Fruit fly (Drosophila melanogaster) whole organism, embryonic: ENCODE results near the gene Cypl.

Experiments used
- Antp ChIP-seq: fragments of 200-800 bp; sonication (Bioruptor generic); optimal IDR thresholded peaks from 3 replicates; lab custom pipeline; 2016; ENCODE audit warnings: missing biosample characterization, missing genetic modification characterization
- CG10565 ChIP-seq: fragments of 200-800 bp; sonication (Bioruptor generic); optimal IDR thresholded peaks from 3 replicates; lab custom pipeline; 2016; ENCODE audit warnings: missing biosample characterization, mild to moderate bottlenecking, missing genetic modification characterization
- CG11504 ChIP-seq: fragments of 200-800 bp; sonication (Bioruptor generic); optimal IDR thresholded peaks from 3 replicates; lab custom pipeline; 2019; ENCODE audit warnings: missing biosample characterization, mild to moderate bottlenecking, missing genetic modification characterization, moderate library complexity
- CG12391 ChIP-seq: fragments of 200-800 bp; sonication (Bioruptor generic); optimal IDR thresholded peaks from 3 replicates; lab custom pipeline; 2018; ENCODE audit warnings: missing biosample characterization, mild to moderate bottlenecking, missing genetic modification characterization, moderate library complexity
- CG12769 ChIP-seq: fragments of 200-800 bp; sonication (Bioruptor generic); optimal IDR thresholded peaks from 2 replicates; lab custom pipeline; 2019; ENCODE audit warnings: missing biosample characterization, mild to moderate bottlenecking, missing genetic modification characterization, moderate library complexity
- CG13624 ChIP-seq: fragments of 200-800 bp; sonication (Bioruptor generic); optimal IDR thresholded peaks from 2 replicates; lab custom pipeline; 2016; ENCODE audit warnings: missing biosample characterization, missing genetic modification characterization
- CG13775 ChIP-seq: fragments of 200-800 bp; sonication (Bioruptor generic); optimal IDR thresholded peaks from 3 replicates; lab custom pipeline; 2017; ENCODE audit warnings: missing biosample characterization, mild to moderate bottlenecking, missing genetic modification characterization
- CG15601 ChIP-seq: fragments of 200-800 bp; sonication (Bioruptor generic); optimal IDR thresholded peaks from 3 replicates; lab custom pipeline; 2019; ENCODE audit warnings: missing biosample characterization, mild to moderate bottlenecking, missing genetic modification characterization, moderate library complexity
- CG1647 ChIP-seq: fragments of 200-800 bp; sonication (Bioruptor generic); optimal IDR thresholded peaks from 3 replicates; lab custom pipeline; 2016; ENCODE audit warnings: missing biosample characterization, missing genetic modification characterization
- CG16813 ChIP-seq: fragments of 200-800 bp; sonication (Bioruptor generic); IDR thresholded peaks from 3 replicates; pipeline ENCODE4 v1.3.6; 2022; ENCODE audit warnings: missing biosample characterization, missing genetic modification characterization; ENCODE audit not compliant: partially characterized antibody
- CG16815 ChIP-seq: fragments of 200-800 bp; sonication (Bioruptor generic); optimal IDR thresholded peaks from 3 replicates; lab custom pipeline; 2017; ENCODE audit warnings: missing biosample characterization, mild to moderate bottlenecking, missing genetic modification characterization
- CG17361 ChIP-seq: fragments of 200-800 bp; sonication (Bioruptor generic); IDR thresholded peaks from 3 replicates; pipeline ENCODE4 v1.3.6; 2022; ENCODE audit warnings: missing biosample characterization, missing genetic modification characterization
- CG2116 ChIP-seq: fragments of 200-800 bp; sonication (Bioruptor generic); optimal IDR thresholded peaks from 3 replicates; lab custom pipeline; 2018; ENCODE audit warnings: missing biosample characterization, mild to moderate bottlenecking, missing genetic modification characterization
- CG2120 ChIP-seq: fragments of 200-800 bp; sonication (Bioruptor generic); optimal IDR thresholded peaks from 3 replicates; lab custom pipeline; 2016; ENCODE audit warnings: missing biosample characterization, missing genetic modification characterization
- CG2678 ChIP-seq: fragments of 200-800 bp; sonication (Bioruptor generic); optimal IDR thresholded peaks from 3 replicates; lab custom pipeline; 2019; ENCODE audit warnings: missing biosample characterization, mild to moderate bottlenecking, missing genetic modification characterization, moderate library complexity
- CG30431 ChIP-seq: fragments of 200-800 bp; sonication (Bioruptor generic); optimal IDR thresholded peaks from 2 replicates; lab custom pipeline; 2017; ENCODE audit warnings: missing biosample characterization, missing genetic modification characterization
- CG31441 ChIP-seq: fragments of 200-800 bp; sonication (Bioruptor generic); IDR thresholded peaks from 2 replicates; pipeline ENCODE4 v1.3.6; 2022; ENCODE audit warnings: missing biosample characterization, missing genetic modification characterization
- CG34376 ChIP-seq: fragments of 200-800 bp; sonication (Bioruptor generic); optimal IDR thresholded peaks from 2 replicates; lab custom pipeline; 2018; ENCODE audit warnings: missing biosample characterization, mild to moderate bottlenecking, missing genetic modification characterization
- CG3995 ChIP-seq: fragments of 200-800 bp; sonication (Bioruptor generic); optimal IDR thresholded peaks from 3 replicates; lab custom pipeline; 2016; ENCODE audit warnings: missing biosample characterization, missing genetic modification characterization
- CG4617 ChIP-seq: fragments of 200-800 bp; sonication (Bioruptor generic); optimal IDR thresholded peaks from 3 replicates; lab custom pipeline; 2016; ENCODE audit warnings: missing biosample characterization, missing genetic modification characterization, borderline replicate concordance
- Camta ChIP-seq: fragments of 200-800 bp; sonication (Bioruptor generic); optimal IDR thresholded peaks from 2 replicates; lab custom pipeline; 2016; ENCODE audit warnings: missing biosample characterization, missing genetic modification characterization
- Dad ChIP-seq: fragments of 200-800 bp; sonication (Bioruptor generic); optimal IDR thresholded peaks from 3 replicates; lab custom pipeline; 2016; ENCODE audit warnings: missing biosample characterization, missing genetic modification characterization
- Dll ChIP-seq: fragments of 200-800 bp; sonication (Bioruptor generic); IDR thresholded peaks from 4 replicates; pipeline ENCODE4 v1.3.6; 2022; ENCODE audit warnings: missing biosample characterization, missing genetic modification characterization; ENCODE audit not compliant: partially characterized antibody
- E2f1 ChIP-seq: fragments of 200-800 bp; sonication (Bioruptor generic); IDR thresholded peaks from 2 replicates; pipeline ENCODE4 v1.3.6; 2022; ENCODE audit warnings: missing biosample characterization, missing genetic modification characterization
- Gsc ChIP-seq: fragments of 200-800 bp; sonication (Bioruptor generic); IDR thresholded peaks from 2 replicates; pipeline ENCODE4 v1.3.6; 2022; ENCODE audit warnings: missing biosample characterization, missing genetic modification characterization
- Mad ChIP-seq: fragments of 200-800 bp; sonication (Bioruptor generic); optimal IDR thresholded peaks from 2 replicates; lab custom pipeline; 2016; ENCODE audit warnings: missing biosample characterization, missing genetic modification characterization
- Nf-YA ChIP-seq: fragments of 200-800 bp; sonication (Bioruptor generic); IDR thresholded peaks from 2 replicates; pipeline ENCODE4 v1.3.6; 2022; ENCODE audit warnings: missing biosample characterization, missing genetic modification characterization
- PHDP ChIP-seq: fragments of 200-800 bp; sonication (Bioruptor generic); optimal IDR thresholded peaks from 3 replicates; lab custom pipeline; 2018; ENCODE audit warnings: missing biosample characterization, mild to moderate bottlenecking, missing genetic modification characterization, moderate library complexity
- Side ChIP-seq: fragments of 200-800 bp; sonication (Bioruptor generic); optimal IDR thresholded peaks from 2 replicates; lab custom pipeline; 2016; ENCODE audit warnings: missing biosample characterization, missing genetic modification characterization
- Spps ChIP-seq: fragments of 200-800 bp; sonication (Bioruptor generic); optimal IDR thresholded peaks from 2 replicates; lab custom pipeline; 2018; ENCODE audit warnings: missing biosample characterization, mild to moderate bottlenecking, missing genetic modification characterization
- Stat92E ChIP-seq, 3 experiments: fragments of >200 bp in 2 of 3; fragments of 200-800 bp in 1 of 3; sonication (Bioruptor generic) in 1 of 3; optimal IDR thresholded peaks; 2 replicates each; lab custom pipeline; 2017 to 2019; ENCODE audit warnings: missing biosample characterization in 3 of 3, missing genetic modification characterization in 3 of 3, mild to moderate bottlenecking in 1 of 3, moderate library complexity in 1 of 3
- bcd ChIP-seq: fragments of 200-800 bp; sonication (Bioruptor generic); optimal IDR thresholded peaks from 2 replicates; lab custom pipeline; 2017; ENCODE audit warnings: missing biosample characterization, mild to moderate bottlenecking, missing genetic modification characterization
- cato ChIP-seq: fragments of 200-800 bp; sonication (Bioruptor generic); optimal IDR thresholded peaks from 2 replicates; lab custom pipeline; 2016; ENCODE audit warnings: missing biosample characterization, missing genetic modification characterization, borderline replicate concordance
- crol ChIP-seq: fragments of 200-800 bp; sonication (Bioruptor generic); IDR thresholded peaks from 2 replicates; pipeline ENCODE4 v1.3.6; 2022; ENCODE audit warnings: missing biosample characterization, missing genetic modification characterization
- crp ChIP-seq, 2 experiments: fragments of 200-800 bp; sonication (Bioruptor generic); optimal IDR thresholded peaks; 2 replicates in 1 of 2; 3 replicates in 1 of 2; lab custom pipeline; 2017; ENCODE audit warnings: missing biosample characterization in 2 of 2, missing genetic modification characterization in 2 of 2, mild to moderate bottlenecking in 1 of 2, moderate library complexity in 1 of 2
- dmrt11E ChIP-seq: fragments of 200-800 bp; sonication (Bioruptor generic); optimal IDR thresholded peaks from 3 replicates; lab custom pipeline; 2018; ENCODE audit warnings: missing biosample characterization, mild to moderate bottlenecking, missing genetic modification characterization, moderate library complexity
- en ChIP-seq: fragments of 200-800 bp; sonication (Bioruptor generic); optimal IDR thresholded peaks from 2 replicates; lab custom pipeline; 2016; ENCODE audit warnings: missing biosample characterization, missing genetic modification characterization
- ind ChIP-seq: fragments of 200-800 bp; sonication (Bioruptor generic); optimal IDR thresholded peaks from 3 replicates; lab custom pipeline; 2016; ENCODE audit warnings: missing biosample characterization, missing genetic modification characterization
- lbe ChIP-seq: fragments of 200-800 bp; sonication (Bioruptor generic); optimal IDR thresholded peaks from 2 replicates; lab custom pipeline; 2016; ENCODE audit warnings: missing biosample characterization, mild to moderate bottlenecking, missing genetic modification characterization
- lov ChIP-seq, 2 experiments: fragments of 200-800 bp in 1 of 2; fragments of >200 bp in 1 of 2; sonication (Bioruptor generic) in 1 of 2; IDR thresholded peaks in 1 of 2; optimal IDR thresholded peaks in 1 of 2; 2 replicates in 1 of 2; 3 replicates in 1 of 2; pipeline versions ENCODE4 v1.3.6 to Lab custom; 2017 to 2022; ENCODE audit warnings: missing biosample characterization in 1 of 2, missing genetic modification characterization in 1 of 2
- mirr ChIP-seq: fragments of 200-800 bp; sonication (Bioruptor generic); optimal IDR thresholded peaks from 3 replicates; lab custom pipeline; 2018; ENCODE audit warnings: missing biosample characterization, mild to moderate bottlenecking, missing genetic modification characterization
- nerfin-1 ChIP-seq: fragments of 200-800 bp; sonication (Bioruptor generic); optimal IDR thresholded peaks from 3 replicates; lab custom pipeline; 2019; ENCODE audit warnings: missing biosample characterization, mild to moderate bottlenecking, missing genetic modification characterization, moderate library complexity
- pum ChIP-seq: fragments of 200-800 bp; sonication (Bioruptor generic); optimal IDR thresholded peaks from 2 replicates; lab custom pipeline; 2016; ENCODE audit warnings: missing biosample characterization, missing genetic modification characterization
- row ChIP-seq: fragments of 200-800 bp; sonication (Bioruptor generic); IDR thresholded peaks from 3 replicates; pipeline ENCODE4 v1.3.6; 2022; ENCODE audit warnings: missing biosample characterization, missing genetic modification characterization
- sens ChIP-seq: fragments of 200-800 bp; sonication (Bioruptor generic); peaks from one replicate; lab custom pipeline; 2016; ENCODE audit warnings: missing biosample characterization, missing genetic modification characterization
- sima ChIP-seq: fragments of 200-800 bp; sonication (Bioruptor generic); optimal IDR thresholded peaks from 2 replicates; lab custom pipeline; 2016; ENCODE audit warnings: missing biosample characterization, missing genetic modification characterization
- tgo ChIP-seq: fragments of 200-800 bp; sonication (Bioruptor generic); IDR thresholded peaks from 3 replicates; pipeline ENCODE4 v1.3.6; 2022; ENCODE audit warnings: missing biosample characterization, missing genetic modification characterization
- zen2 ChIP-seq: fragments of 200-800 bp; sonication (Bioruptor generic); IDR thresholded peaks from 3 replicates; pipeline ENCODE4 v1.3.6; 2022; ENCODE audit warnings: missing biosample characterization, missing genetic modification characterization; ENCODE audit not compliant: partially characterized antibody

The Cypl gene

dm6 chr3L:563002-563627 lies 20.4 kb upstream of the Cypl start (continued):
- TF ChIP-seq Gsc = 0 out of 2 replicates have a peak, but pooled peaks have one; percentile 13
- TF ChIP-seq CG10565 = no peak
- no peak for TF ChIP-seq Stat92E (GFP tag; optimal IDR thresholded peaks at IDR 0.05; lab: Kevin White, UChicago)
- TF ChIP-seq CG16813 = no peak
- TF ChIP-seq PHDP (tag; lab: Kevin White, UChicago) = peak; percentile 77
- TF ChIP-seq CG3995 = no peak
- TF ChIP-seq ind (GFP tag; lab: Kevin White, UChicago) = peak; percentile 60
- no peak for TF ChIP-seq mirr (GFP tag; lab: Kevin White, UChicago)
- TF ChIP-seq sima (GFP tag; lab: Kevin White, UChicago) = no peak
- peak; percentile 63 for TF ChIP-seq CG13624 (GFP tag; lab: Kevin White, UChicago)
- TF ChIP-seq sens = peak; percentile 87
- peak; percentile 10 for TF ChIP-seq CG2116 (GFP tag; lab: Kevin White, UChicago)
- TF ChIP-seq pum = peak; percentile 12
- no peak for TF ChIP-seq lov (optimal IDR thresholded peaks at IDR 0.05; lab: Kevin White, UChicago)
- no peak for TF ChIP-seq lov (GFP tag; IDR thresholded peaks at IDR 0.05; lab: Robert Waterston, UW)
- TF ChIP-seq cato (GFP tag; lab: Kevin White, UChicago) = peak; percentile 21
- TF ChIP-seq Dad = peak; percentile 45
- 0 out of 2 replicates have a peak, but pooled peaks have one; percentile 45 for TF ChIP-seq Nf-YA
- peak; percentile 76 for TF ChIP-seq CG31441 (GFP tag; lab: Robert Waterston, UW)
- peak; percentile 76 for TF ChIP-seq CG11504
- TF ChIP-seq en = peak; percentile 36
- peak; percentile 42 for TF ChIP-seq Spps (tag; lab: Kevin White, UChicago)
- peak; percentile 38 for TF ChIP-seq CG15601
- peak; percentile 48 for TF ChIP-seq CG1647 (GFP tag; lab: Kevin White, UChicago)
- peak; percentile 21 for TF ChIP-seq CG30431
- peak; percentile 73 for TF ChIP-seq CG17361 (GFP tag; lab: Robert Waterston, UW)
- peak; percentile 58 for TF ChIP-seq CG12391 (tag; lab: Kevin White, UChicago)
- TF ChIP-seq Side (GFP tag; lab: Kevin White, UChicago) = peak; percentile 64
- peak; percentile 36 for TF ChIP-seq CG2120 (GFP tag; lab: Kevin White, UChicago)
- TF ChIP-seq Antp (GFP tag; lab: Kevin White, UChicago) = peak; percentile 57
- TF ChIP-seq CG34376 (GFP tag; lab: Kevin White, UChicago) = no peak
- 0 out of 2 replicates have a peak, but pooled peaks have one; percentile 19 for TF ChIP-seq crol (GFP tag; lab: Robert Waterston, UW)
- TF ChIP-seq crp (GFP tag; optimal IDR thresholded peaks at IDR 0.05; lab: Kevin White, UChicago) = no peak
- TF ChIP-seq Camta (GFP tag; lab: Kevin White, UChicago) = peak; percentile 2
- no peak for TF ChIP-seq CG4617 (GFP tag; lab: Kevin White, UChicago)
- TF ChIP-seq bcd (GFP tag; lab: Kevin White, UChicago) = peak; percentile 50
- peak; percentile 59 for TF ChIP-seq row (GFP tag; lab: Robert Waterston, UW)
- peak; percentile 0 for TF ChIP-seq dmrt11E (tag; lab: Kevin White, UChicago)
- TF ChIP-seq Dll (GFP tag; lab: Robert Waterston, UW) = no peak
- no peak for TF ChIP-seq lbe (GFP tag; lab: Kevin White, UChicago)
- TF ChIP-seq CG13775 = peak; percentile 29
- peak; percentile 41 for TF ChIP-seq Mad (GFP tag; lab: Kevin White, UChicago)
- TF ChIP-seq tgo = peak; percentile 67
- peak; percentile 30 for TF ChIP-seq CG12769 (tag; lab: Kevin White, UChicago)
- no peak for TF ChIP-seq zen2 (GFP tag; lab: Robert Waterston, UW)
- peak; percentile 77 for TF ChIP-seq CG2678 (tag; lab: Kevin White, UChicago)
- TF ChIP-seq CG16815 (GFP tag; lab: Kevin White, UChicago) = no peak
- peak; percentile 60 for TF ChIP-seq E2f1 (GFP tag; lab: Robert Waterston, UW)
- peak; percentile 58 for TF ChIP-seq nerfin-1 (tag; lab: Kevin White, UChicago)
